Worm (Caenorhabditis elegans): ENCODE measurements around the gene ops-1.

The ops-1 gene

ce11 chrIV:6237508-6238227 is 46.5 kb downstream of the ops-1 start, which contains the start of the genes F58F9.6 and F58F9.8:
Gene F58F9.6 (minus strand): TSS chrIV:6237608.
Gene F58F9.8 (plus strand): TSS chrIV:6238177.
- TF ChIP-seq unc-3 (GFP tag; conservative IDR thresholded peaks at IDR 0.05) (no peak), unc-3 (tag; optimal IDR thresholded peaks at IDR 0.05) (no peak), hlh-13 (GFP tag; optimal IDR thresholded peaks at IDR 0.05) (no peak), che-1 (tag; optimal IDR thresholded peaks at IDR 0.05) (no peak), zip-5 (tag; optimal IDR thresholded peaks at IDR 0.05) (no peak), pqm-1 (tag; optimal IDR thresholded peaks at IDR 0.05) (no peak), tbx-7 (tag; optimal IDR thresholded peaks at IDR 0.05) (no peak), lim-6 (tag; optimal IDR thresholded peaks at IDR 0.05) (no peak), K09A11.1 (tag; optimal IDR thresholded peaks at IDR 0.05; ENCODE audit: insufficient read depth) (no peak), ceh-18 (tag; optimal IDR thresholded peaks at IDR 0.05) (no peak), rnt-1 (tag; optimal IDR thresholded peaks at IDR 0.05) (no peak), C08G9.2 (tag; optimal IDR thresholded peaks at IDR 0.05) (no peak), hlh-30 (tag; optimal IDR thresholded peaks at IDR 0.05; ENCODE audit: insufficient read depth) (no peak), hlh-15 (tag; optimal IDR thresholded peaks at IDR 0.05) (no peak), ama-1 (optimal IDR thresholded peaks at IDR 0.05) (no peak), sox-2 (GFP tag; IDR thresholded peaks at IDR 0.05) (no peak), pha-2 (tag; optimal IDR thresholded peaks at IDR 0.05) (no peak), ttx-3 (tag; optimal IDR thresholded peaks at IDR 0.05) (no peak), ceh-45 (GFP tag; IDR thresholded peaks at IDR 0.05) (no peak), fax-1 (tag; optimal IDR thresholded peaks at IDR 0.05) (no peak)

All from whole organism, late embryonic.